Fruit fly (Drosophila melanogaster) whole organism, embryonic: ENCODE measurements around the gene Mocs2A.

Experiments
- Abd-B ChIP-seq: fragments of 200-800 bp; sonication (Bioruptor generic); optimal IDR thresholded peaks from 2 replicates; lab custom pipeline; 2018; ENCODE audit warnings: missing biosample characterization, mild to moderate bottlenecking, missing genetic modification characterization, moderate library complexity
- Atf-2 ChIP-seq: fragments of 200-800 bp; sonication (Bioruptor generic); optimal IDR thresholded peaks from 2 replicates; lab custom pipeline; 2016; ENCODE audit warnings: missing biosample characterization, missing genetic modification characterization
- Blimp-1 ChIP-seq: fragments of 200-800 bp; sonication (Bioruptor generic); optimal IDR thresholded peaks from 3 replicates; lab custom pipeline; 2018; ENCODE audit warnings: missing biosample characterization, missing genetic modification characterization, mild to moderate bottlenecking, moderate library complexity, missing genetic modification reagents
- BtbVII ChIP-seq: fragments of 200-800 bp; sonication (Bioruptor generic); optimal IDR thresholded peaks from 3 replicates; lab custom pipeline; 2017; ENCODE audit warnings: missing biosample characterization, mild to moderate bottlenecking, missing genetic modification characterization
- CG10959 ChIP-seq: fragments of 200-800 bp; sonication (Bioruptor generic); IDR thresholded peaks from 2 replicates; pipeline ENCODE4 v1.3.6; 2022; ENCODE audit warnings: missing biosample characterization, missing genetic modification characterization
- CG10979 ChIP-seq: fragments of 200-800 bp; sonication (Bioruptor generic); optimal IDR thresholded peaks from 2 replicates; lab custom pipeline; 2018; ENCODE audit warnings: missing biosample characterization, mild to moderate bottlenecking, missing genetic modification characterization, moderate library complexity
- CG11504 ChIP-seq: fragments of 200-800 bp; sonication (Bioruptor generic); optimal IDR thresholded peaks from 3 replicates; lab custom pipeline; 2019; ENCODE audit warnings: missing biosample characterization, mild to moderate bottlenecking, missing genetic modification characterization, moderate library complexity
- CG12155 ChIP-seq: fragments of 200-800 bp; sonication (Bioruptor generic); optimal IDR thresholded peaks from 3 replicates; lab custom pipeline; 2016; ENCODE audit warnings: missing biosample characterization, missing genetic modification characterization
- CG12236 ChIP-seq: fragments of 200-800 bp; sonication (Bioruptor generic); optimal IDR thresholded peaks from 2 replicates; lab custom pipeline; 2016; ENCODE audit warnings: missing biosample characterization, missing genetic modification characterization
- CG12299 ChIP-seq: fragments of 200-800 bp; sonication (Bioruptor generic); optimal IDR thresholded peaks from 2 replicates; lab custom pipeline; 2018; ENCODE audit warnings: missing biosample characterization, mild to moderate bottlenecking, missing genetic modification characterization
- CG15269 ChIP-seq: fragments of 200-800 bp; sonication (Bioruptor generic); optimal IDR thresholded peaks from 2 replicates; lab custom pipeline; 2018; ENCODE audit warnings: missing biosample characterization, mild to moderate bottlenecking, missing genetic modification characterization, moderate library complexity
- CG15601 ChIP-seq: fragments of 200-800 bp; sonication (Bioruptor generic); optimal IDR thresholded peaks from 3 replicates; lab custom pipeline; 2019; ENCODE audit warnings: missing biosample characterization, mild to moderate bottlenecking, missing genetic modification characterization, moderate library complexity
- CG1602 ChIP-seq: fragments of 200-800 bp; sonication (Bioruptor generic); optimal IDR thresholded peaks from 3 replicates; lab custom pipeline; 2016; ENCODE audit warnings: missing biosample characterization, missing genetic modification characterization
- CG1603 ChIP-seq: fragments of 200-800 bp; sonication (Bioruptor generic); optimal IDR thresholded peaks from 2 replicates; lab custom pipeline; 2019; ENCODE audit warnings: missing biosample characterization, mild to moderate bottlenecking, missing genetic modification characterization, moderate library complexity
- CG17361 ChIP-seq: fragments of 200-800 bp; sonication (Bioruptor generic); IDR thresholded peaks from 3 replicates; pipeline ENCODE4 v1.3.6; 2022; ENCODE audit warnings: missing biosample characterization, missing genetic modification characterization
- CG17385 ChIP-seq: fragments of 200-800 bp; sonication (Bioruptor generic); optimal IDR thresholded peaks from 3 replicates; lab custom pipeline; 2018; ENCODE audit warnings: missing biosample characterization, mild to moderate bottlenecking, missing genetic modification characterization
- CG17829 ChIP-seq: fragments of 200-800 bp; optimal IDR thresholded peaks from 2 replicates; lab custom pipeline; 2019; ENCODE audit warnings: missing biosample characterization, mild to moderate bottlenecking, missing genetic modification characterization, moderate library complexity
- CG18599 ChIP-seq: fragments of 200-800 bp; sonication (Bioruptor generic); optimal IDR thresholded peaks from 3 replicates; lab custom pipeline; 2017; ENCODE audit warnings: missing biosample characterization, missing genetic modification characterization, mild to moderate bottlenecking, moderate library complexity, missing genetic modification reagents
- CG2678 ChIP-seq: fragments of 200-800 bp; sonication (Bioruptor generic); optimal IDR thresholded peaks from 3 replicates; lab custom pipeline; 2019; ENCODE audit warnings: missing biosample characterization, mild to moderate bottlenecking, missing genetic modification characterization, moderate library complexity
- CG2712 ChIP-seq: fragments of 200-800 bp; optimal IDR thresholded peaks from 3 replicates; lab custom pipeline; 2019; ENCODE audit warnings: missing biosample characterization, mild to moderate bottlenecking, missing genetic modification characterization, moderate library complexity
- CG30431 ChIP-seq: fragments of 200-800 bp; sonication (Bioruptor generic); optimal IDR thresholded peaks from 2 replicates; lab custom pipeline; 2017; ENCODE audit warnings: missing biosample characterization, missing genetic modification characterization
- CG34422 ChIP-seq: fragments of 200-800 bp; sonication (Bioruptor generic); IDR thresholded peaks from 3 replicates; pipeline ENCODE4 v1.3.6; 2022; ENCODE audit warnings: missing biosample characterization, missing genetic modification characterization
- CG4820 ChIP-seq: fragments of 200-800 bp; sonication (Bioruptor generic); optimal IDR thresholded peaks from 3 replicates; lab custom pipeline; 2016; ENCODE audit warnings: missing biosample characterization, missing genetic modification characterization
- CG5245 ChIP-seq: fragments of 200-800 bp; sonication (Bioruptor generic); optimal IDR thresholded peaks from 3 replicates; lab custom pipeline; 2016; ENCODE audit warnings: missing biosample characterization, missing genetic modification characterization
- CG9876 ChIP-seq: fragments of 200-800 bp; sonication (Bioruptor generic); optimal IDR thresholded peaks from 2 replicates; lab custom pipeline; 2016; ENCODE audit warnings: missing biosample characterization, missing genetic modification characterization
- Camta ChIP-seq: fragments of 200-800 bp; sonication (Bioruptor generic); optimal IDR thresholded peaks from 2 replicates; lab custom pipeline; 2016; ENCODE audit warnings: missing biosample characterization, missing genetic modification characterization
- CoRest ChIP-seq: fragments of 200-800 bp; sonication (Bioruptor generic); optimal IDR thresholded peaks from 3 replicates; lab custom pipeline; 2018; ENCODE audit warnings: missing biosample characterization, mild to moderate bottlenecking, missing genetic modification characterization, moderate library complexity
- D ChIP-seq, 2 experiments: fragments of 200-800 bp in 1 of 2; fragments of >200 bp in 1 of 2; sonication (Bioruptor generic) in 1 of 2; optimal IDR thresholded peaks; 2 replicates in 1 of 2; 3 replicates in 1 of 2; lab custom pipeline; 2017; ENCODE audit warnings: mild to moderate bottlenecking in 1 of 2, missing biosample characterization in 1 of 2, missing genetic modification characterization in 1 of 2, missing genetic modification reagents in 1 of 2
- D19B ChIP-seq: fragments of 200-800 bp; sonication (Bioruptor generic); optimal IDR thresholded peaks from 2 replicates; lab custom pipeline; 2017; ENCODE audit warnings: missing biosample characterization, mild to moderate bottlenecking, missing genetic modification characterization
- Dfd ChIP-seq, 2 experiments: fragments of >200 bp; optimal IDR thresholded peaks; 2 replicates each; lab custom pipeline; 2017; ENCODE audit warnings: missing biosample characterization in 2 of 2, missing genetic modification characterization in 2 of 2
- Gsc ChIP-seq: fragments of 200-800 bp; sonication (Bioruptor generic); IDR thresholded peaks from 2 replicates; pipeline ENCODE4 v1.3.6; 2022; ENCODE audit warnings: missing biosample characterization, missing genetic modification characterization
- HLH4C ChIP-seq: fragments of 200-800 bp; sonication (Bioruptor generic); IDR thresholded peaks from 3 replicates; pipeline ENCODE4 v1.3.6; 2022; ENCODE audit warnings: missing biosample characterization, missing genetic modification characterization; ENCODE audit not compliant: partially characterized antibody
- NfI ChIP-seq: fragments of 200-800 bp; sonication (Bioruptor generic); optimal IDR thresholded peaks from 3 replicates; lab custom pipeline; 2018; ENCODE audit warnings: missing biosample characterization, mild to moderate bottlenecking, missing genetic modification characterization, moderate library complexity
- Ravus ChIP-seq: fragments of 200-800 bp; sonication (Bioruptor generic); IDR thresholded peaks from 2 replicates; pipeline ENCODE4 v1.3.6; 2022; ENCODE audit warnings: missing biosample characterization, missing genetic modification characterization
- Trl ChIP-seq, 3 experiments: fragments of >200 bp in 2 of 3; fragments of 200-800 bp in 1 of 3; sonication (Bioruptor generic) in 1 of 3; optimal IDR thresholded peaks; 2 replicates in 1 of 3; 3 replicates in 2 of 3; lab custom pipeline; 2016 to 2017; ENCODE audit warnings: missing biosample characterization in 1 of 3, missing genetic modification characterization in 1 of 3
- Xbp1 ChIP-seq: fragments of 200-800 bp; sonication (Bioruptor generic); optimal IDR thresholded peaks from 3 replicates; lab custom pipeline; 2016; ENCODE audit warnings: missing biosample characterization, mild to moderate bottlenecking, missing genetic modification characterization
- Xrp1 ChIP-seq: fragments of 200-800 bp; sonication (Bioruptor generic); IDR thresholded peaks from 2 replicates; pipeline ENCODE4 v1.3.6; 2022; ENCODE audit warnings: missing biosample characterization, missing genetic modification characterization
- ab ChIP-seq: fragments of 200-800 bp; sonication (Bioruptor generic); optimal IDR thresholded peaks from 2 replicates; lab custom pipeline; 2016; ENCODE audit warnings: missing biosample characterization, missing genetic modification characterization
- aop ChIP-seq: fragments of 200-800 bp; sonication (Bioruptor generic); IDR thresholded peaks from 2 replicates; pipeline ENCODE4 v1.3.6; 2022; ENCODE audit warnings: missing biosample characterization, missing genetic modification characterization
- cg ChIP-seq: fragments of 200-800 bp; sonication (Bioruptor generic); optimal IDR thresholded peaks from 3 replicates; lab custom pipeline; 2019; ENCODE audit warnings: missing biosample characterization, mild to moderate bottlenecking, missing genetic modification characterization, moderate library complexity
- crc ChIP-seq: fragments of 200-800 bp; sonication (Bioruptor generic); optimal IDR thresholded peaks from 2 replicates; lab custom pipeline; 2016; ENCODE audit warnings: missing biosample characterization, missing genetic modification characterization
- pan ChIP-seq, 4 experiments: fragments of >200 bp in 3 of 4; fragments of 200-800 bp in 1 of 4; sonication (Bioruptor generic) in 1 of 4; optimal IDR thresholded peaks in 3 of 4; IDR thresholded peaks in 1 of 4; 2 replicates each; pipeline versions ENCODE4 v1.3.6 to Lab custom; 2017 to 2022; ENCODE audit warnings: missing biosample characterization in 2 of 4, missing genetic modification characterization in 2 of 4, mixed read lengths in 1 of 4
- sens ChIP-seq: fragments of 200-800 bp; sonication (Bioruptor generic); peaks from one replicate; lab custom pipeline; 2016; ENCODE audit warnings: missing biosample characterization, missing genetic modification characterization
- seq ChIP-seq: fragments of 200-800 bp; sonication (Bioruptor generic); IDR thresholded peaks from 2 replicates; pipeline ENCODE4 v1.3.6; 2022; ENCODE audit warnings: missing biosample characterization, missing genetic modification characterization
- sna ChIP-seq: fragments of 200-800 bp; sonication (Bioruptor generic); IDR thresholded peaks from 2 replicates; pipeline ENCODE4 v1.3.6; 2022; ENCODE audit warnings: missing biosample characterization, missing genetic modification characterization; ENCODE audit not compliant: partially characterized antibody
- tin ChIP-seq: fragments of 200-800 bp; sonication (Bioruptor generic); optimal IDR thresholded peaks from 3 replicates; lab custom pipeline; 2016; ENCODE audit warnings: missing biosample characterization, missing genetic modification characterization
- trem ChIP-seq: fragments of 200-800 bp; optimal IDR thresholded peaks from 3 replicates; lab custom pipeline; 2019; ENCODE audit warnings: missing biosample characterization, mild to moderate bottlenecking, missing genetic modification characterization, moderate library complexity
- zfh1 ChIP-seq: fragments of 200-800 bp; sonication (Bioruptor generic); IDR thresholded peaks from 3 replicates; pipeline ENCODE4 v1.3.6; 2022; ENCODE audit warnings: missing biosample characterization, missing genetic modification characterization
- zfh2 ChIP-seq: fragments of 200-800 bp; sonication (Bioruptor generic); optimal IDR thresholded peaks from 2 replicates; lab custom pipeline; 2016; ENCODE audit warnings: missing biosample characterization, missing genetic modification characterization

Mocs2A gene

dm6 chr3R:25174244-25174643 is 47.1 kb upstream of the Mocs2A start (continued):
- TF ChIP-seq crc (GFP tag; lab: Kevin White, UChicago) (no peak), sens (GFP tag; lab: Kevin White, UChicago) (peak; percentile 86), seq (GFP tag; lab: Robert Waterston, UW) (no peak), CG12155 (GFP tag; lab: Kevin White, UChicago) (no peak), Gsc (GFP tag; lab: Robert Waterston, UW) (no peak), CG4820 (peak; percentile 44), trem (tag; lab: Kevin White, UChicago) (peak; percentile 33), CG18599 (GFP tag; lab: Kevin White, UChicago) (peak; percentile 40), Ravus (no peak), CoRest (tag; lab: Kevin White, UChicago) (peak; percentile 24), zfh2 (GFP tag; lab: Kevin White, UChicago) (no peak), CG15601 (tag; lab: Kevin White, UChicago) (no peak), CG17361 (GFP tag; lab: Robert Waterston, UW) (peak; percentile 61), Camta (GFP tag; lab: Kevin White, UChicago) (no peak), NfI (GFP tag; lab: Kevin White, UChicago) (no peak), CG12299 (tag; lab: Kevin White, UChicago) (no peak), D19B (GFP tag; lab: Kevin White, UChicago) (peak; percentile 83), cg (no peak), CG34422 (no peak), CG2712 (tag; lab: Kevin White, UChicago) (peak; percentile 58), CG15269 (tag; lab: Kevin White, UChicago) (no peak), CG17385 (GFP tag; lab: Kevin White, UChicago) (no peak), CG17829 (tag; lab: Kevin White, UChicago) (peak; percentile 57), CG2678 (tag; lab: Kevin White, UChicago) (peak; percentile 46), Abd-B (GFP tag; lab: Kevin White, UChicago) (peak; percentile 7), HLH4C (GFP tag; lab: Robert Waterston, UW) (no peak), CG1603 (tag; lab: Kevin White, UChicago) (peak; percentile 58), ab (GFP tag; lab: Kevin White, UChicago) (no peak), CG1602 (GFP tag; lab: Kevin White, UChicago) (no peak), pan (optimal IDR thresholded peaks at IDR 0.05; lab: Kevin White, UChicago) (peak in 1 of 2 experiments; percentile 77), pan (GFP tag; optimal IDR thresholded peaks at IDR 0.05 in 1 of 2, IDR thresholded peaks at IDR 0.05 in 1 of 2) (peak in 1 of 2 experiments; percentile 66), Blimp-1 (peak; percentile 39), CG9876 (GFP tag; lab: Kevin White, UChicago) (no peak), aop (GFP tag; lab: Robert Waterston, UW) (no peak), BtbVII (GFP tag; lab: Kevin White, UChicago) (no peak), Trl (optimal IDR thresholded peaks at IDR 0.05; lab: Kevin White, UChicago) (no peak), Trl (GFP tag; optimal IDR thresholded peaks at IDR 0.05; lab: Kevin White, UChicago) (peak; percentile 4), CG11504 (peak; percentile 53), D (optimal IDR thresholded peaks at IDR 0.05; lab: Kevin White, UChicago) (no peak), D (GFP tag; optimal IDR thresholded peaks at IDR 0.05; lab: Kevin White, UChicago) (peak; percentile 51), tin (peak; percentile 21), Atf-2 (GFP tag; lab: Kevin White, UChicago) (peak; percentile 3), zfh1 (GFP tag; lab: Robert Waterston, UW) (peak; percentile 21; the same call in 1 of the 3 replicates), CG5245 (GFP tag; lab: Kevin White, UChicago) (peak; percentile 15), Xbp1 (GFP tag; lab: Kevin White, UChicago) (peak; percentile 8), CG30431 (GFP tag; lab: Kevin White, UChicago) (peak; percentile 15), Xrp1 (peak; percentile 60; the same call in 1 of the 2 replicates), sna (GFP tag; lab: Robert Waterston, UW) (no peak), CG10959 (GFP tag; lab: Robert Waterston, UW) (0 out of 2 replicates have a peak, but pooled peaks have one; percentile 14), CG12236 (GFP tag; lab: Kevin White, UChicago) (no peak), Dfd (GFP tag; optimal IDR thresholded peaks at IDR 0.05; lab: Kevin White, UChicago) (no peak), CG10979 (tag; lab: Kevin White, UChicago) (peak; percentile 71)
